Fruit fly (Drosophila melanogaster) Kc167 (cell line): ENCODE data around the gene CG9008.

Source experiments
- Myc ChIP-seq: fragments of >200 bp; optimal IDR thresholded peaks from 2 replicates; lab custom pipeline; 2017; ENCODE audit warnings: missing external identifiers
- Sin3A ChIP-seq: fragments of >200 bp; optimal IDR thresholded peaks from 2 replicates; lab custom pipeline; 2018; ENCODE audit warnings: missing external identifiers
- h ChIP-seq: fragments of >200 bp; optimal IDR thresholded peaks from 3 replicates; lab custom pipeline; 2018; ENCODE audit warnings: missing external identifiers
- insv ChIP-seq: fragments of >200 bp; optimal IDR thresholded peaks from 3 replicates; lab custom pipeline; 2018; ENCODE audit warnings: missing external identifiers
- psq ChIP-seq: fragments of >200 bp; optimal IDR thresholded peaks from 2 replicates; lab custom pipeline; 2017; ENCODE audit warnings: missing external identifiers
- ttk ChIP-seq: sonication (Bioruptor generic); optimal IDR thresholded peaks from 2 replicates; lab custom pipeline; 2017; ENCODE audit warnings: missing external identifiers

CG9008 gene

dm6 chr2L:13776928-13777686 lies 2.9 kb downstream of the CG9008 start:
- no peak for TF ChIP-seq ttk
- no peak for TF ChIP-seq Sin3A
- no peak for TF ChIP-seq insv (lab: Kevin White, UChicago)
- TF ChIP-seq h (lab: Kevin White, UChicago): no peak
- no peak for TF ChIP-seq Myc (lab: Kevin White, UChicago)
- TF ChIP-seq psq (lab: Kevin White, UChicago): no peak

DNA sequence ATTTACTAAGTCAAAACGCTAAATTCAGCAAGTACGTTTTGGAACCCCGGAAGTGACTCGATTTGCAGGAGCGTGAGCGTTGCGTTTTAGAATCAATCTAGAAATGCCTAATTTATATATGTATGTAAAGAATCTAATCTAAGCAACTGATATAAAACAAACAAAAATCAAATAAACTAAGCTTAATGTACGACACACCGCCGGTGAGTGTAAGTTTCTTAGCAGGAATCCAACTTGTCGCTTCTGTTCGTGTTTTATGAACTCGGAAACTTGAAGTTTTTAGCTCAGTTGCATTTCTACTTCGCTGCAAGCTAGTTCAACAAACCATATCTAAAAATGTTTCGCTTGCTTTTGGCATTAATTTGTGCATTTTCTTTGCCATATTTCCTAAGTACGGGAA lies 6.3 kb downstream of the CG9008 start, which contains the start of gene CG43376:
Gene CG43376, plus strand, starts transcription at position 301 of the 400 bp plus-strand sequence.
- TF ChIP-seq insv (lab: Kevin White, UChicago): no peak
- TF ChIP-seq h (lab: Kevin White, UChicago): no peak
- TF ChIP-seq ttk: no peak
- no peak for TF ChIP-seq Sin3A
- TF ChIP-seq psq (lab: Kevin White, UChicago): no peak
- TF ChIP-seq Myc (lab: Kevin White, UChicago): no peak

- TF ChIP-seq Myc (lab: Kevin White, UChicago) (no peak), Sin3A (no peak)
Observed at dm6 chr2L:13770884-13771283, 9.1 kb downstream of the CG9008 start.

DNA sequence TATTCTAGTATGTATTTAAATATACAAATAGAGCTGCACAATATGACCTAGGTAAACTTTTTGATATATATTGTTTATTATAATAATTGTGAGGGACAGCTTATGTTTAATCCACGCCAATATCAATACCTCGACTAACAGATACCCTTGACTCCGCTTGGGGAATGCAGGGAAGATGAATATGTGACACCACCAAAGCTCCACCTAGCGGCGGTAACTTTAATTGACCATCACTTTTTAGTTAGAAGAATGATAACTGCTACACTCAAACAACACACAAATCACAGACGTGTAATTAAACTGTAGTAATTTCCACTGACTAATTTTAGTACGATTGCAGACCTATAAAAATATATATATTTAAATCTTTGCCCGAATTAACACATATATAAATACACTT lies 16.8 kb downstream of the CG9008 start:
- no peak for TF ChIP-seq Myc (lab: Kevin White, UChicago)
- no peak for TF ChIP-seq psq (lab: Kevin White, UChicago)
- TF ChIP-seq insv (lab: Kevin White, UChicago): no peak
- no peak for TF ChIP-seq Sin3A
- TF ChIP-seq h (lab: Kevin White, UChicago): no peak
- TF ChIP-seq ttk: no peak

dm6 chr2L:13746652-13747051 lies 33.3 kb downstream of the CG9008 start, which contains the start of gene TM9SF4:
Gene TM9SF4 (plus strand): TSS chr2L:13746952.
- TF ChIP-seq psq (lab: Kevin White, UChicago) (no peak), Sin3A (no peak), ttk (no peak), h (lab: Kevin White, UChicago) (no peak), Myc (lab: Kevin White, UChicago) (no peak)

dm6 chr2L:13735838-13736237 lies 44.1 kb downstream of the CG9008 start, which contains the start of gene nur:
Gene nur (plus strand): TSS chr2L:13736138.
- TF ChIP-seq ttk (no peak), insv (lab: Kevin White, UChicago) (no peak), h (lab: Kevin White, UChicago) (no peak), psq (lab: Kevin White, UChicago) (no peak), Myc (lab: Kevin White, UChicago) (no peak), Sin3A (no peak)

DNA sequence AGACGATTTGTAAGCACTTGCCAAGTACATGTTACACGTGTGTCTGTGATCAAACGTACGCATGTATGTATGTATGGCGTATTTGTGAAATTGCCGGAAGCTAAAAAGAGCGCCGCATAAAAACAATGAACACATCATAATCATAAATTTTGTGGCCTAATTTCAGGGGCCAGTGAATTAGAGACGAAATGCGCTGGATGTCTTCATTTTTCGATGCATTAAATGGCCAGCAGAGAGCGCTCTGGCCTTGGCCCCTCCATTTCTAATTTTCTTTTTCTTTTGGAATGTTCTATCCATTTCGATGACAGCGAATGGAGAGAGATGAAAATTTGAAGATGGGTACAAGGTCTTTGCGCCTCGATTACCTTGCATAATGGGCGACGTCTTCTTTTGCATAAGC lies 47.7 kb downstream of the CG9008 start:
- TF ChIP-seq h (lab: Kevin White, UChicago): no peak
- TF ChIP-seq insv (lab: Kevin White, UChicago): no peak
- no peak for TF ChIP-seq ttk
- TF ChIP-seq psq (lab: Kevin White, UChicago): no peak
- TF ChIP-seq Sin3A: no peak
- TF ChIP-seq Myc (lab: Kevin White, UChicago): no peak
